Fruit fly (Drosophila melanogaster) whole organism, embryonic: ENCODE data around the gene Eip75B.
A peak's percentile ranks its signal among the peaks of the same experiment; 100 is the strongest.

Experiments used
- Atf3 ChIP-seq: fragments of 200-800 bp; sonication (Bioruptor generic); optimal IDR thresholded peaks from 3 replicates; lab custom pipeline; 2016; ENCODE audit warnings: missing biosample characterization, missing genetic modification characterization
- CG10321 ChIP-seq: fragments of 200-800 bp; sonication (Bioruptor generic); IDR thresholded peaks from 2 replicates; pipeline ENCODE4 v1.3.6; 2022; ENCODE audit warnings: missing biosample characterization, missing genetic modification characterization
- CG10543 ChIP-seq: fragments of 200-800 bp; sonication (Bioruptor generic); optimal IDR thresholded peaks from 3 replicates; lab custom pipeline; 2017; ENCODE audit warnings: missing biosample characterization, mild to moderate bottlenecking, missing genetic modification characterization, moderate library complexity
- CG10654 ChIP-seq: fragments of 200-800 bp; sonication (Bioruptor generic); optimal IDR thresholded peaks from 2 replicates; lab custom pipeline; 2016; ENCODE audit warnings: missing biosample characterization, missing genetic modification characterization
- CG12769 ChIP-seq: fragments of 200-800 bp; sonication (Bioruptor generic); optimal IDR thresholded peaks from 2 replicates; lab custom pipeline; 2019; ENCODE audit warnings: missing biosample characterization, mild to moderate bottlenecking, missing genetic modification characterization, moderate library complexity
- CG12942 ChIP-seq: fragments of 200-800 bp; sonication (Bioruptor generic); optimal IDR thresholded peaks from 3 replicates; lab custom pipeline; 2016; ENCODE audit warnings: missing biosample characterization, missing genetic modification characterization
- CG17186 ChIP-seq: fragments of 200-800 bp; sonication (Bioruptor generic); optimal IDR thresholded peaks from 3 replicates; lab custom pipeline; 2017; ENCODE audit warnings: missing biosample characterization, missing genetic modification reagents, missing genetic modification characterization
- CG18764 ChIP-seq: fragments of 200-800 bp; sonication (Bioruptor generic); optimal IDR thresholded peaks from 3 replicates; lab custom pipeline; 2016; ENCODE audit warnings: missing biosample characterization, missing genetic modification characterization
- CG30403 ChIP-seq: fragments of 200-800 bp; sonication (Bioruptor generic); optimal IDR thresholded peaks from 3 replicates; lab custom pipeline; 2016; ENCODE audit warnings: missing biosample characterization, missing genetic modification characterization
- CG31441 ChIP-seq: fragments of 200-800 bp; sonication (Bioruptor generic); IDR thresholded peaks from 2 replicates; pipeline ENCODE4 v1.3.6; 2022; ENCODE audit warnings: missing biosample characterization, missing genetic modification characterization
- CG33557 ChIP-seq: fragments of 200-800 bp; sonication (Bioruptor generic); optimal IDR thresholded peaks from 2 replicates; lab custom pipeline; 2019; ENCODE audit warnings: missing biosample characterization, mild to moderate bottlenecking, missing genetic modification characterization, moderate library complexity
- CG3407 ChIP-seq: fragments of 200-800 bp; sonication (Bioruptor generic); optimal IDR thresholded peaks from 2 replicates; lab custom pipeline; 2018; ENCODE audit warnings: missing biosample characterization, mild to moderate bottlenecking, missing genetic modification characterization
- CG3838 ChIP-seq: fragments of 200-800 bp; sonication (Bioruptor generic); optimal IDR thresholded peaks from 3 replicates; lab custom pipeline; 2016; ENCODE audit warnings: missing biosample characterization, missing genetic modification characterization
- CG4282 ChIP-seq: fragments of 200-800 bp; sonication (Bioruptor generic); optimal IDR thresholded peaks from 2 replicates; lab custom pipeline; 2016; ENCODE audit warnings: missing biosample characterization, missing genetic modification characterization
- CG43689 ChIP-seq: fragments of 200-800 bp; sonication (Bioruptor generic); IDR thresholded peaks from 2 replicates; pipeline ENCODE4 v1.3.6; 2022; ENCODE audit warnings: missing biosample characterization, missing genetic modification characterization
- CG6272 ChIP-seq: fragments of 200-800 bp; sonication (Bioruptor generic); IDR thresholded peaks from 2 replicates; pipeline ENCODE4 v1.3.6; 2022; ENCODE audit warnings: missing biosample characterization, missing genetic modification characterization
- CG6683 ChIP-seq: fragments of 200-800 bp; sonication (Bioruptor generic); optimal IDR thresholded peaks from 2 replicates; lab custom pipeline; 2017; ENCODE audit warnings: missing biosample characterization, mild to moderate bottlenecking, missing genetic modification characterization, missing genetic modification reagents
- CG7928 ChIP-seq: fragments of 200-800 bp; sonication (Bioruptor generic); optimal IDR thresholded peaks from 2 replicates; lab custom pipeline; 2017; ENCODE audit warnings: missing biosample characterization, mild to moderate bottlenecking, missing genetic modification characterization
- CG8359 ChIP-seq: fragments of 200-800 bp; sonication (Bioruptor generic); optimal IDR thresholded peaks from 2 replicates; lab custom pipeline; 2017; ENCODE audit warnings: missing biosample characterization, mild to moderate bottlenecking, missing genetic modification characterization, borderline replicate concordance
- CTCF ChIP-seq: fragments of 200-800 bp; sonication (Bioruptor generic); optimal IDR thresholded peaks from 2 replicates; lab custom pipeline; 2017; ENCODE audit warnings: missing biosample characterization, mild to moderate bottlenecking, missing genetic modification characterization, moderate library complexity
- Doc2 ChIP-seq: fragments of 200-800 bp; sonication (Bioruptor generic); IDR thresholded peaks from 2 replicates; pipeline ENCODE4 v1.3.6; 2022; ENCODE audit warnings: missing biosample characterization, missing genetic modification characterization
- Dp ChIP-seq: fragments of 200-800 bp; sonication (Bioruptor generic); optimal IDR thresholded peaks from 2 replicates; lab custom pipeline; 2018; ENCODE audit warnings: missing biosample characterization, mild to moderate bottlenecking, missing genetic modification characterization, moderate library complexity
- E2f1 ChIP-seq: fragments of 200-800 bp; sonication (Bioruptor generic); IDR thresholded peaks from 2 replicates; pipeline ENCODE4 v1.3.6; 2022; ENCODE audit warnings: missing biosample characterization, missing genetic modification characterization
- ERR ChIP-seq: fragments of 200-800 bp; sonication (Bioruptor generic); optimal IDR thresholded peaks from 2 replicates; lab custom pipeline; 2016; ENCODE audit warnings: missing biosample characterization, missing genetic modification characterization
- Elba2 ChIP-seq: fragments of 200-800 bp; sonication (Bioruptor generic); optimal IDR thresholded peaks from 3 replicates; lab custom pipeline; 2016; ENCODE audit warnings: missing biosample characterization, missing genetic modification characterization
- Fer3 ChIP-seq: fragments of 200-800 bp; sonication (Bioruptor generic); optimal IDR thresholded peaks from 2 replicates; lab custom pipeline; 2018; ENCODE audit warnings: missing biosample characterization, mild to moderate bottlenecking, missing genetic modification characterization, moderate library complexity
- Gsc ChIP-seq: fragments of 200-800 bp; sonication (Bioruptor generic); IDR thresholded peaks from 2 replicates; pipeline ENCODE4 v1.3.6; 2022; ENCODE audit warnings: missing biosample characterization, missing genetic modification characterization
- H2.0 ChIP-seq: fragments of 200-800 bp; sonication (Bioruptor generic); IDR thresholded peaks from 2 replicates; pipeline ENCODE4 v1.3.6; 2022; ENCODE audit warnings: missing biosample characterization, missing genetic modification characterization
- HHEX ChIP-seq: fragments of 200-800 bp; sonication (Bioruptor generic); optimal IDR thresholded peaks from 3 replicates; lab custom pipeline; 2017; ENCODE audit warnings: missing biosample characterization, mild to moderate bottlenecking, missing genetic modification characterization, missing genetic modification reagents
- Kr ChIP-seq: fragments of 200-800 bp; sonication (Bioruptor generic); optimal IDR thresholded peaks from 2 replicates; lab custom pipeline; 2017; ENCODE audit warnings: missing biosample characterization, mild to moderate bottlenecking, missing genetic modification characterization
- PHDP ChIP-seq: fragments of 200-800 bp; sonication (Bioruptor generic); optimal IDR thresholded peaks from 3 replicates; lab custom pipeline; 2018; ENCODE audit warnings: missing biosample characterization, mild to moderate bottlenecking, missing genetic modification characterization, moderate library complexity
- da ChIP-seq: fragments of 200-800 bp; sonication (Bioruptor generic); optimal IDR thresholded peaks from 2 replicates; lab custom pipeline; 2016; ENCODE audit warnings: missing biosample characterization, missing genetic modification characterization
- ems ChIP-seq: fragments of 200-800 bp; sonication (Bioruptor generic); optimal IDR thresholded peaks from 3 replicates; lab custom pipeline; 2016; ENCODE audit warnings: missing biosample characterization, missing genetic modification characterization
- exex ChIP-seq: fragments of 200-800 bp; sonication (Bioruptor generic); optimal IDR thresholded peaks from 4 replicates; lab custom pipeline; 2018; ENCODE audit warnings: missing biosample characterization, mild to moderate bottlenecking, missing genetic modification characterization, moderate library complexity
- fru ChIP-seq: fragments of >200 bp; optimal IDR thresholded peaks from 2 replicates; lab custom pipeline; 2017
- gce ChIP-seq: fragments of 200-800 bp; sonication (Bioruptor generic); IDR thresholded peaks from 3 replicates; pipeline ENCODE4 v1.3.6; 2022; ENCODE audit warnings: missing biosample characterization, missing genetic modification characterization
- gsb ChIP-seq: fragments of 200-800 bp; sonication (Bioruptor generic); IDR thresholded peaks from 2 replicates; pipeline ENCODE4 v1.3.6; 2022; ENCODE audit warnings: missing biosample characterization, missing genetic modification characterization
- gsb-n ChIP-seq: fragments of 200-800 bp; sonication (Bioruptor generic); optimal IDR thresholded peaks from 3 replicates; lab custom pipeline; 2018; ENCODE audit warnings: missing biosample characterization, mild to moderate bottlenecking, missing genetic modification characterization
- ham ChIP-seq: fragments of 200-800 bp; sonication (Bioruptor generic); IDR thresholded peaks from 2 replicates; pipeline ENCODE4 v1.3.6; 2022; ENCODE audit warnings: missing biosample characterization, missing genetic modification characterization
- her ChIP-seq: fragments of 200-800 bp; sonication (Bioruptor generic); optimal IDR thresholded peaks from 2 replicates; lab custom pipeline; 2016; ENCODE audit warnings: missing biosample characterization, missing genetic modification characterization
- hkb ChIP-seq, 2 experiments: fragments of 200-800 bp in 1 of 2; fragments of >200 bp in 1 of 2; sonication (Bioruptor generic) in 1 of 2; IDR thresholded peaks in 1 of 2; optimal IDR thresholded peaks in 1 of 2; 2 replicates each; pipeline versions ENCODE4 v1.3.6 to Lab custom; 2017 to 2022; ENCODE audit warnings: missing biosample characterization in 1 of 2, missing genetic modification characterization in 1 of 2
- lov ChIP-seq, 2 experiments: fragments of 200-800 bp in 1 of 2; fragments of >200 bp in 1 of 2; sonication (Bioruptor generic) in 1 of 2; IDR thresholded peaks in 1 of 2; optimal IDR thresholded peaks in 1 of 2; 2 replicates in 1 of 2; 3 replicates in 1 of 2; pipeline versions ENCODE4 v1.3.6 to Lab custom; 2017 to 2022; ENCODE audit warnings: missing biosample characterization in 1 of 2, missing genetic modification characterization in 1 of 2
- oc ChIP-seq: fragments of 200-800 bp; sonication (Bioruptor generic); optimal IDR thresholded peaks from 2 replicates; lab custom pipeline; 2018; ENCODE audit warnings: missing biosample characterization, mild to moderate bottlenecking, missing genetic modification characterization, moderate library complexity
- rib ChIP-seq: fragments of 200-800 bp; sonication (Bioruptor generic); IDR thresholded peaks from 2 replicates; pipeline ENCODE4 v1.3.6; 2022; ENCODE audit warnings: missing biosample characterization, missing genetic modification characterization
- toy ChIP-seq: fragments of 200-800 bp; sonication (Bioruptor generic); IDR thresholded peaks from 2 replicates; pipeline ENCODE4 v1.3.6; 2022; ENCODE audit warnings: missing biosample characterization, missing genetic modification characterization
- zen ChIP-seq: fragments of 200-800 bp; sonication (Bioruptor generic); optimal IDR thresholded peaks from 3 replicates; lab custom pipeline; 2018; ENCODE audit warnings: missing biosample characterization, mild to moderate bottlenecking, missing genetic modification characterization, moderate library complexity
- zen2 ChIP-seq: fragments of 200-800 bp; sonication (Bioruptor generic); IDR thresholded peaks from 3 replicates; pipeline ENCODE4 v1.3.6; 2022; ENCODE audit warnings: missing biosample characterization, missing genetic modification characterization; ENCODE audit not compliant: partially characterized antibody
- zf30C ChIP-seq: fragments of 200-800 bp; sonication (Bioruptor generic); optimal IDR thresholded peaks from 3 replicates; lab custom pipeline; 2018; ENCODE audit warnings: missing biosample characterization, mild to moderate bottlenecking, missing genetic modification characterization
- zfh1 ChIP-seq: fragments of 200-800 bp; sonication (Bioruptor generic); IDR thresholded peaks from 3 replicates; pipeline ENCODE4 v1.3.6; 2022; ENCODE audit warnings: missing biosample characterization, missing genetic modification characterization

The Eip75B gene

dm6 chr3L:18005055-18005874 is 59.2 kb downstream of the Eip75B start (continued):
- TF ChIP-seq gce (no peak), zfh1 (GFP tag; lab: Robert Waterston, UW) (peak; percentile 71; the same call in 2 of the 3 replicates), rib (GFP tag; lab: Robert Waterston, UW) (peak; percentile 55; the same call in 1 of the 2 replicates), her (peak; percentile 32), CG30403 (GFP tag; lab: Kevin White, UChicago) (peak; percentile 86), CG4282 (GFP tag; lab: Kevin White, UChicago) (no peak), oc (tag; lab: Kevin White, UChicago) (no peak), gsb-n (tag; lab: Kevin White, UChicago) (peak; percentile 87), CG33557 (GFP tag; lab: Kevin White, UChicago) (peak; percentile 97), CTCF (GFP tag; lab: Kevin White, UChicago) (peak; percentile 22), CG31441 (GFP tag; lab: Robert Waterston, UW) (peak; percentile 92), zf30C (GFP tag; lab: Kevin White, UChicago) (no peak), toy (GFP tag; lab: Robert Waterston, UW) (no peak), Kr (GFP tag; lab: Kevin White, UChicago) (peak; percentile 54), CG6272 (GFP tag; lab: Robert Waterston, UW) (no peak), CG18764 (GFP tag; lab: Kevin White, UChicago) (peak; percentile 56), zen (tag; lab: Kevin White, UChicago) (peak; percentile 90), CG3407 (GFP tag; lab: Kevin White, UChicago) (peak; percentile 72), HHEX (peak; percentile 46), gsb (no peak), zen2 (GFP tag; lab: Robert Waterston, UW) (no peak), E2f1 (GFP tag; lab: Robert Waterston, UW) (peak; percentile 31; the same call in 1 of the 2 replicates), CG43689 (GFP tag; lab: Robert Waterston, UW) (no peak), lov (optimal IDR thresholded peaks at IDR 0.05; lab: Kevin White, UChicago) (no peak), lov (GFP tag; IDR thresholded peaks at IDR 0.05; lab: Robert Waterston, UW) (no peak), ems (GFP tag; lab: Kevin White, UChicago) (peak; percentile 50), da (GFP tag; lab: Kevin White, UChicago) (peak; percentile 11), Dp (GFP tag; lab: Kevin White, UChicago) (no peak), Gsc (no peak), CG8359 (GFP tag; lab: Kevin White, UChicago) (peak; percentile 75), CG3838 (GFP tag; lab: Kevin White, UChicago) (peak; percentile 63), ham (no peak), CG7928 (GFP tag; lab: Kevin White, UChicago) (no peak), ERR (no peak), CG6683 (GFP tag; lab: Kevin White, UChicago) (peak; percentile 38), Fer3 (tag; lab: Kevin White, UChicago) (peak; percentile 30), exex (tag; lab: Kevin White, UChicago) (no peak), CG12769 (tag; lab: Kevin White, UChicago) (peak; percentile 5), CG10321 (GFP tag; lab: Robert Waterston, UW) (no peak), Doc2 (no peak), CG10654 (GFP tag; lab: Kevin White, UChicago) (peak; percentile 64), Atf3 (GFP tag; lab: Kevin White, UChicago) (peak; percentile 56), PHDP (tag; lab: Kevin White, UChicago) (peak; percentile 75), fru (no peak), CG12942 (GFP tag; lab: Kevin White, UChicago) (peak; percentile 67), CG17186 (GFP tag; lab: Kevin White, UChicago) (peak; percentile 30), hkb (optimal IDR thresholded peaks at IDR 0.05; lab: Kevin White, UChicago) (no peak), hkb (GFP tag; IDR thresholded peaks at IDR 0.05; lab: Robert Waterston, UW) (peak; percentile 60), Elba2 (GFP tag; lab: Kevin White, UChicago) (peak; percentile 29), H2.0 (GFP tag; lab: Robert Waterston, UW) (no peak), CG10543 (GFP tag; lab: Kevin White, UChicago) (no peak)
